Fruit fly (Drosophila melanogaster) whole organism, embryonic: ENCODE measurements around the gene alpha-PheRS.
A peak's percentile ranks its signal among the peaks of the same experiment; 100 is the strongest.

Source experiments
- ATbp ChIP-seq: fragments of 200-800 bp; sonication (Bioruptor generic); optimal IDR thresholded peaks from 2 replicates; lab custom pipeline; 2017; ENCODE audit warnings: missing biosample characterization, mild to moderate bottlenecking, missing genetic modification characterization, missing genetic modification reagents
- Aef1 ChIP-seq: fragments of 200-800 bp; sonication (Bioruptor generic); IDR thresholded peaks from 3 replicates; pipeline ENCODE4 v1.3.6; 2022; ENCODE audit warnings: missing biosample characterization, missing genetic modification characterization
- B-H1 ChIP-seq: fragments of 200-800 bp; sonication (Bioruptor generic); IDR thresholded peaks from 3 replicates; pipeline ENCODE4 v1.3.6; 2022; ENCODE audit warnings: missing biosample characterization, missing genetic modification characterization
- Bteb2 ChIP-seq: fragments of 200-800 bp; sonication (Bioruptor generic); optimal IDR thresholded peaks from 2 replicates; lab custom pipeline; 2016; ENCODE audit warnings: missing biosample characterization, missing genetic modification characterization
- CG11247 ChIP-seq: fragments of 200-800 bp; sonication (Bioruptor generic); IDR thresholded peaks from 2 replicates; pipeline ENCODE4 v1.3.6; 2022; ENCODE audit warnings: missing biosample characterization, missing genetic modification characterization
- CG12219 ChIP-seq: fragments of 200-800 bp; sonication (Bioruptor generic); optimal IDR thresholded peaks from 3 replicates; lab custom pipeline; 2018; ENCODE audit warnings: missing biosample characterization, mild to moderate bottlenecking, missing genetic modification characterization
- CG12236 ChIP-seq: fragments of 200-800 bp; sonication (Bioruptor generic); optimal IDR thresholded peaks from 2 replicates; lab custom pipeline; 2016; ENCODE audit warnings: missing biosample characterization, missing genetic modification characterization
- CG12942 ChIP-seq: fragments of 200-800 bp; sonication (Bioruptor generic); optimal IDR thresholded peaks from 3 replicates; lab custom pipeline; 2016; ENCODE audit warnings: missing biosample characterization, missing genetic modification characterization
- CG13123 ChIP-seq: fragments of 200-800 bp; sonication (Bioruptor generic); optimal IDR thresholded peaks from 2 replicates; lab custom pipeline; 2016; ENCODE audit warnings: missing biosample characterization, missing genetic modification characterization
- CG13424 ChIP-seq: fragments of 200-800 bp; sonication (Bioruptor generic); optimal IDR thresholded peaks from 2 replicates; lab custom pipeline; 2019; ENCODE audit warnings: missing biosample characterization, mild to moderate bottlenecking, missing genetic modification characterization, moderate library complexity
- CG13894 ChIP-seq: fragments of 200-800 bp; sonication (Bioruptor generic); optimal IDR thresholded peaks from 3 replicates; lab custom pipeline; 2018; ENCODE audit warnings: missing biosample characterization, mild to moderate bottlenecking, missing genetic modification characterization, moderate library complexity
- CG15269 ChIP-seq: fragments of 200-800 bp; sonication (Bioruptor generic); optimal IDR thresholded peaks from 2 replicates; lab custom pipeline; 2018; ENCODE audit warnings: missing biosample characterization, mild to moderate bottlenecking, missing genetic modification characterization, moderate library complexity
- CG2116 ChIP-seq: fragments of 200-800 bp; sonication (Bioruptor generic); optimal IDR thresholded peaks from 3 replicates; lab custom pipeline; 2018; ENCODE audit warnings: missing biosample characterization, mild to moderate bottlenecking, missing genetic modification characterization
- CG2120 ChIP-seq: fragments of 200-800 bp; sonication (Bioruptor generic); optimal IDR thresholded peaks from 3 replicates; lab custom pipeline; 2016; ENCODE audit warnings: missing biosample characterization, missing genetic modification characterization
- CG30403 ChIP-seq: fragments of 200-800 bp; sonication (Bioruptor generic); optimal IDR thresholded peaks from 3 replicates; lab custom pipeline; 2016; ENCODE audit warnings: missing biosample characterization, missing genetic modification characterization
- CG31388 ChIP-seq: fragments of 200-800 bp; sonication (Bioruptor generic); optimal IDR thresholded peaks from 2 replicates; lab custom pipeline; 2016; ENCODE audit warnings: missing biosample characterization, missing genetic modification characterization
- CG3838 ChIP-seq: fragments of 200-800 bp; sonication (Bioruptor generic); optimal IDR thresholded peaks from 3 replicates; lab custom pipeline; 2016; ENCODE audit warnings: missing biosample characterization, missing genetic modification characterization
- CG4328 ChIP-seq: fragments of 200-800 bp; sonication (Bioruptor generic); optimal IDR thresholded peaks from 3 replicates; lab custom pipeline; 2017; ENCODE audit warnings: missing biosample characterization, missing genetic modification reagents, missing genetic modification characterization
- CG4424 ChIP-seq: fragments of 200-800 bp; sonication (Bioruptor generic); optimal IDR thresholded peaks from 3 replicates; lab custom pipeline; 2016; ENCODE audit warnings: missing biosample characterization, missing genetic modification characterization
- CG8290 ChIP-seq, 3 experiments: fragments of 200-800 bp; sonication (Bioruptor generic); optimal IDR thresholded peaks; 2 replicates each; lab custom pipeline; 2016 to 2019; ENCODE audit warnings: missing biosample characterization in 3 of 3, missing genetic modification characterization in 3 of 3, mild to moderate bottlenecking in 2 of 3, moderate library complexity in 1 of 3
- CkIIα-i1 ChIP-seq: fragments of 200-800 bp; sonication (Bioruptor generic); IDR thresholded peaks from 2 replicates; pipeline ENCODE4 v1.3.6; 2022; ENCODE audit warnings: missing biosample characterization, missing genetic modification characterization
- D ChIP-seq, 2 experiments: fragments of 200-800 bp in 1 of 2; fragments of >200 bp in 1 of 2; sonication (Bioruptor generic) in 1 of 2; optimal IDR thresholded peaks; 2 replicates in 1 of 2; 3 replicates in 1 of 2; lab custom pipeline; 2017; ENCODE audit warnings: mild to moderate bottlenecking in 1 of 2, missing biosample characterization in 1 of 2, missing genetic modification characterization in 1 of 2, missing genetic modification reagents in 1 of 2
- D19B ChIP-seq: fragments of 200-800 bp; sonication (Bioruptor generic); optimal IDR thresholded peaks from 2 replicates; lab custom pipeline; 2017; ENCODE audit warnings: missing biosample characterization, mild to moderate bottlenecking, missing genetic modification characterization
- Dbx ChIP-seq: fragments of 200-800 bp; sonication (Bioruptor generic); IDR thresholded peaks from 3 replicates; pipeline ENCODE4 v1.3.6; 2022; ENCODE audit warnings: missing biosample characterization, missing genetic modification characterization
- Fer3 ChIP-seq: fragments of 200-800 bp; sonication (Bioruptor generic); optimal IDR thresholded peaks from 2 replicates; lab custom pipeline; 2018; ENCODE audit warnings: missing biosample characterization, mild to moderate bottlenecking, missing genetic modification characterization, moderate library complexity
- HmgD ChIP-seq: fragments of 200-800 bp; sonication (Bioruptor generic); optimal IDR thresholded peaks from 3 replicates; lab custom pipeline; 2016; ENCODE audit warnings: missing biosample characterization, missing genetic modification characterization
- Hr39 ChIP-seq: fragments of >200 bp; optimal IDR thresholded peaks from 2 replicates; lab custom pipeline; 2017
- Ptx1 ChIP-seq: fragments of 200-800 bp; sonication (Bioruptor generic); IDR thresholded peaks from 2 replicates; pipeline ENCODE4 v1.3.6; 2022; ENCODE audit warnings: missing biosample characterization, missing genetic modification characterization
- Rfx ChIP-seq: fragments of 200-800 bp; sonication (Bioruptor generic); IDR thresholded peaks from 2 replicates; pipeline ENCODE4 v1.3.6; 2022; ENCODE audit warnings: missing biosample characterization, missing genetic modification characterization
- ac ChIP-seq: fragments of 200-800 bp; sonication (Bioruptor generic); optimal IDR thresholded peaks from 3 replicates; lab custom pipeline; 2017; ENCODE audit warnings: missing biosample characterization, mild to moderate bottlenecking, missing genetic modification characterization
- ci ChIP-seq: fragments of 200-800 bp; sonication (Bioruptor generic); IDR thresholded peaks from 3 replicates; pipeline ENCODE4 v1.3.6; 2022; ENCODE audit warnings: missing biosample characterization, missing genetic modification characterization
- danr ChIP-seq: fragments of 200-800 bp; sonication (Bioruptor generic); IDR thresholded peaks from 2 replicates; pipeline ENCODE4 v1.3.6; 2022; ENCODE audit warnings: missing biosample characterization, missing genetic modification characterization
- disco-r ChIP-seq: fragments of 200-800 bp; sonication (Bioruptor generic); optimal IDR thresholded peaks from 2 replicates; lab custom pipeline; 2016; ENCODE audit warnings: missing biosample characterization, missing genetic modification characterization
- esg ChIP-seq: fragments of 200-800 bp; sonication (Bioruptor generic); conservative IDR thresholded peaks from 2 replicates; pipeline ENCODE4 v1.3.6; 2022; ENCODE audit warnings: missing biosample characterization, missing genetic modification characterization
- ewg ChIP-seq: fragments of 200-800 bp; sonication (Bioruptor generic); optimal IDR thresholded peaks from 3 replicates; lab custom pipeline; 2017; ENCODE audit warnings: mild to moderate bottlenecking, missing biosample characterization, missing genetic modification reagents, missing genetic modification characterization
- gce ChIP-seq: fragments of 200-800 bp; sonication (Bioruptor generic); IDR thresholded peaks from 3 replicates; pipeline ENCODE4 v1.3.6; 2022; ENCODE audit warnings: missing biosample characterization, missing genetic modification characterization
- grn ChIP-seq: fragments of 200-800 bp; sonication (Bioruptor generic); optimal IDR thresholded peaks from 3 replicates; lab custom pipeline; 2017; ENCODE audit warnings: missing biosample characterization, missing genetic modification characterization
- her ChIP-seq: fragments of 200-800 bp; sonication (Bioruptor generic); optimal IDR thresholded peaks from 2 replicates; lab custom pipeline; 2016; ENCODE audit warnings: missing biosample characterization, missing genetic modification characterization
- jing ChIP-seq: fragments of 200-800 bp; sonication (Bioruptor generic); optimal IDR thresholded peaks from 2 replicates; lab custom pipeline; 2018; ENCODE audit warnings: missing biosample characterization, mild to moderate bottlenecking, missing genetic modification characterization
- lab ChIP-seq: fragments of 200-800 bp; sonication (Bioruptor generic); optimal IDR thresholded peaks from 3 replicates; lab custom pipeline; 2017; ENCODE audit warnings: missing biosample characterization, missing genetic modification characterization, mild to moderate bottlenecking, moderate library complexity, missing genetic modification reagents
- lilli ChIP-seq: fragments of 200-800 bp; sonication (Bioruptor generic); optimal IDR thresholded peaks from 3 replicates; lab custom pipeline; 2016; ENCODE audit warnings: missing biosample characterization, missing genetic modification characterization
- nerfin-1 ChIP-seq: fragments of 200-800 bp; sonication (Bioruptor generic); optimal IDR thresholded peaks from 3 replicates; lab custom pipeline; 2019; ENCODE audit warnings: missing biosample characterization, mild to moderate bottlenecking, missing genetic modification characterization, moderate library complexity
- pita ChIP-seq: fragments of 200-800 bp; sonication (Bioruptor generic); optimal IDR thresholded peaks from 2 replicates; lab custom pipeline; 2017; ENCODE audit warnings: missing biosample characterization, mild to moderate bottlenecking, missing genetic modification characterization
- prd ChIP-seq, 3 experiments: fragments of >200 bp in 2 of 3; fragments of 200-800 bp in 1 of 3; sonication (Bioruptor generic) in 1 of 3; optimal IDR thresholded peaks in 2 of 3; IDR thresholded peaks in 1 of 3; 2 replicates in 2 of 3; 3 replicates in 1 of 3; pipeline versions ENCODE4 v1.3.6 to Lab custom; 2017 to 2022; ENCODE audit warnings: missing biosample characterization in 1 of 3, missing genetic modification characterization in 1 of 3
- pzg ChIP-seq: fragments of 200-800 bp; sonication (Bioruptor generic); optimal IDR thresholded peaks from 3 replicates; lab custom pipeline; 2018; ENCODE audit warnings: missing biosample characterization, mild to moderate bottlenecking, missing genetic modification characterization, moderate library complexity
- sd ChIP-seq: fragments of 200-800 bp; sonication (Bioruptor generic); optimal IDR thresholded peaks from 3 replicates; lab custom pipeline; 2018; ENCODE audit warnings: missing biosample characterization, mild to moderate bottlenecking, missing genetic modification characterization, moderate library complexity
- shn ChIP-seq: fragments of 200-800 bp; sonication (Bioruptor generic); optimal IDR thresholded peaks from 3 replicates; lab custom pipeline; 2016; ENCODE audit warnings: missing biosample characterization, missing genetic modification characterization

alpha-PheRS gene

dm6 chrX:8114476-8115342 is 30.7 kb downstream of the alpha-PheRS start (continued):
- TF ChIP-seq pita: no peak
- peak; percentile 53; the same call in 1 of the 3 replicates for TF ChIP-seq gce (GFP tag; lab: Robert Waterston, UW)
- peak; percentile 77 for TF ChIP-seq CG13424
- peak; percentile 48 for TF ChIP-seq CG4424 (GFP tag; lab: Kevin White, UChicago)
- TF ChIP-seq Hr39 (lab: Kevin White, UChicago): no peak
- TF ChIP-seq CG12219: peak; percentile 53
- TF ChIP-seq CG12942 (GFP tag; lab: Kevin White, UChicago): no peak
- TF ChIP-seq prd (optimal IDR thresholded peaks at IDR 0.05; lab: Kevin White, UChicago): no peak
- TF ChIP-seq prd (GFP tag; IDR thresholded peaks at IDR 0.05; lab: Robert Waterston, UW): peak; percentile 68
- TF ChIP-seq jing (GFP tag; lab: Kevin White, UChicago): no peak
- peak; percentile 55; the same call in 1 of the 3 replicates for TF ChIP-seq Dbx (GFP tag; lab: Robert Waterston, UW)
- TF ChIP-seq CG11247 (GFP tag; lab: Robert Waterston, UW): 0 out of 2 replicates have a peak, but pooled peaks have one; percentile 32
- peak; percentile 18 for TF ChIP-seq ATbp
- TF ChIP-seq CG15269: peak; percentile 84
- TF ChIP-seq D19B (GFP tag; lab: Kevin White, UChicago): peak; percentile 36
- no peak for TF ChIP-seq CG3838 (GFP tag; lab: Kevin White, UChicago)
- TF ChIP-seq ac (GFP tag; lab: Kevin White, UChicago): no peak
- no peak for TF ChIP-seq pzg (GFP tag; lab: Kevin White, UChicago)
- TF ChIP-seq CG2120 (GFP tag; lab: Kevin White, UChicago): peak; percentile 83
- TF ChIP-seq CG31388 (GFP tag; lab: Kevin White, UChicago): peak; percentile 13
- TF ChIP-seq CG13894 (tag; lab: Kevin White, UChicago): peak; percentile 64
- peak; percentile 71 for TF ChIP-seq Fer3
- no peak for TF ChIP-seq ewg
- peak; percentile 52 for TF ChIP-seq her (GFP tag; lab: Kevin White, UChicago)
- TF ChIP-seq danr (GFP tag; lab: Robert Waterston, UW): peak; percentile 37; the same call in 1 of the 2 replicates
- no peak for TF ChIP-seq CG13123 (GFP tag; lab: Kevin White, UChicago)
- TF ChIP-seq ci (GFP tag; lab: Robert Waterston, UW): peak; percentile 22; the same call in 1 of the 3 replicates
- no peak for TF ChIP-seq CkIIα-i1 (GFP tag; lab: Robert Waterston, UW)
- TF ChIP-seq grn (GFP tag; lab: Kevin White, UChicago): no peak
- no peak for TF ChIP-seq shn
- TF ChIP-seq CG4328 (GFP tag; lab: Kevin White, UChicago): peak; percentile 38
- peak; percentile 48 for TF ChIP-seq Bteb2 (GFP tag; lab: Kevin White, UChicago)
- peak; percentile 64 for TF ChIP-seq esg (GFP tag; lab: Robert Waterston, UW)
- TF ChIP-seq disco-r: peak; percentile 21
- peak; percentile 35; the same call in 1 of the 3 replicates for TF ChIP-seq Aef1
- no peak for TF ChIP-seq CG8290 (GFP tag; optimal IDR thresholded peaks at IDR 0.05; lab: Kevin White, UChicago)
- peak in 1 of 2 experiments; percentile 59 for TF ChIP-seq CG8290 (tag; optimal IDR thresholded peaks at IDR 0.05; lab: Kevin White, UChicago)
- peak; percentile 59 for TF ChIP-seq CG2116 (GFP tag; lab: Kevin White, UChicago)
- peak; percentile 85 for TF ChIP-seq lab (GFP tag; lab: Kevin White, UChicago)
- TF ChIP-seq CG30403 (GFP tag; lab: Kevin White, UChicago): peak; percentile 57
- no peak for TF ChIP-seq nerfin-1 (tag; lab: Kevin White, UChicago)
- peak; percentile 51; the same call in 1 of the 2 replicates for TF ChIP-seq Ptx1 (GFP tag; lab: Robert Waterston, UW)
- TF ChIP-seq B-H1 (GFP tag; lab: Robert Waterston, UW): peak; percentile 36; the same call in 2 of the 3 replicates
- peak; percentile 46 for TF ChIP-seq lilli (GFP tag; lab: Kevin White, UChicago)
- peak; percentile 41 for TF ChIP-seq sd (tag; lab: Kevin White, UChicago)
- no peak for TF ChIP-seq CG12236 (GFP tag; lab: Kevin White, UChicago)
- TF ChIP-seq Rfx: peak; percentile 74
- TF ChIP-seq HmgD: no peak
- no peak for TF ChIP-seq D (optimal IDR thresholded peaks at IDR 0.05; lab: Kevin White, UChicago)
- TF ChIP-seq D (GFP tag; optimal IDR thresholded peaks at IDR 0.05; lab: Kevin White, UChicago): peak; percentile 21
